Worm (Caenorhabditis elegans) whole organism, L2 larva: ENCODE data around the gene Y73C8C.8.

ENCODE experiments used
- F13H6.1 ChIP-seq: sonication (generic microtip); optimal IDR thresholded peaks from 2 replicates; lab custom pipeline; 2016; ENCODE audit warnings: missing genetic modification characterization, missing compliant biosample characterization
- R02D3.7 ChIP-seq: fragments of 150-350 bp; optimal IDR thresholded peaks from 2 replicates; lab custom pipeline; 2014; ENCODE audit warnings: missing biosample characterization, missing genetic modification characterization
- ZK546.5 ChIP-seq: sonication (generic microtip); optimal IDR thresholded peaks from 2 replicates; lab custom pipeline; 2017; ENCODE audit warnings: missing biosample characterization, missing genetic modification characterization
- alr-1 ChIP-seq: fragments of 150-350 bp; optimal IDR thresholded peaks from 2 replicates; lab custom pipeline; 2014; ENCODE audit warnings: missing biosample characterization, missing genetic modification characterization
- ama-1 ChIP-seq: fragments of 150-350 bp; optimal IDR thresholded peaks from 2 replicates; lab custom pipeline; 2018; ENCODE audit warnings: inconsistent platforms
- blmp-1 ChIP-seq: sonication (generic microtip); optimal IDR thresholded peaks from 2 replicates; lab custom pipeline; 2017; ENCODE audit warnings: missing genetic modification characterization, mild to moderate bottlenecking, missing compliant biosample characterization, antibody characterized with exemption, moderate library complexity; ENCODE audit not compliant: insufficient read depth
- ceh-16 ChIP-seq: fragments of 150-350 bp; optimal IDR thresholded peaks from 2 replicates; lab custom pipeline; 2014; ENCODE audit warnings: missing biosample characterization, missing genetic modification characterization
- ceh-82 ChIP-seq: fragments of 150-350 bp; optimal IDR thresholded peaks from 2 replicates; lab custom pipeline; 2014; ENCODE audit warnings: missing biosample characterization, missing genetic modification characterization
- crh-2 ChIP-seq: sonication (generic microtip); optimal IDR thresholded peaks from 2 replicates; lab custom pipeline; 2017; ENCODE audit warnings: missing biosample characterization, missing genetic modification characterization
- dmd-4 ChIP-seq: sonication (generic microtip); optimal IDR thresholded peaks from 2 replicates; lab custom pipeline; 2017; ENCODE audit warnings: missing biosample characterization, missing genetic modification characterization
- elt-1 ChIP-seq: fragments of 150-350 bp; optimal IDR thresholded peaks from 2 replicates; lab custom pipeline; 2014; ENCODE audit warnings: missing biosample characterization, missing genetic modification characterization
- elt-3 ChIP-seq: sonication (generic microtip); optimal IDR thresholded peaks from 2 replicates; lab custom pipeline; 2017; ENCODE audit warnings: missing biosample characterization, missing genetic modification characterization
- fos-1 ChIP-seq: fragments of 150-350 bp; optimal IDR thresholded peaks from 2 replicates; lab custom pipeline; 2014; ENCODE audit warnings: missing biosample characterization, missing genetic modification characterization
- lin-13 ChIP-seq: fragments of 150-350 bp; optimal IDR thresholded peaks from 2 replicates; lab custom pipeline; 2014; ENCODE audit warnings: missing biosample characterization, missing genetic modification reagents, missing genetic modification characterization
- lin-39 ChIP-seq: fragments of 150-350 bp; optimal IDR thresholded peaks from 2 replicates; lab custom pipeline; 2014; ENCODE audit warnings: missing biosample characterization, missing genetic modification reagents, missing genetic modification characterization
- lsy-2 ChIP-seq, 2 experiments: fragments of 150-350 bp in 1 of 2; sonication (generic microtip) in 1 of 2; optimal IDR thresholded peaks; 2 replicates each; lab custom pipeline; 2014 to 2017; ENCODE audit warnings: missing biosample characterization in 2 of 2, missing genetic modification characterization in 2 of 2
- mbf-1 ChIP-seq: sonication (generic microtip); optimal IDR thresholded peaks from 2 replicates; lab custom pipeline; 2017; ENCODE audit warnings: missing biosample characterization, missing genetic modification characterization
- mdl-1 ChIP-seq, 2 experiments: fragments of 150-350 bp in 1 of 2; sonication (generic microtip) in 1 of 2; optimal IDR thresholded peaks; 2 replicates each; lab custom pipeline; 2017; ENCODE audit warnings: missing biosample characterization in 2 of 2, missing genetic modification characterization in 2 of 2
- nhr-10 ChIP-seq: sonication (generic microtip); optimal IDR thresholded peaks from 2 replicates; lab custom pipeline; 2017; ENCODE audit warnings: missing biosample characterization, missing genetic modification characterization
- nhr-11 ChIP-seq: fragments of 150-350 bp; optimal IDR thresholded peaks from 2 replicates; lab custom pipeline; 2014; ENCODE audit warnings: missing biosample characterization, missing genetic modification characterization
- nhr-129 ChIP-seq: fragments of 150-350 bp; optimal IDR thresholded peaks from 2 replicates; lab custom pipeline; 2014; ENCODE audit warnings: missing biosample characterization, missing genetic modification characterization
- nhr-21 ChIP-seq: fragments of 150-350 bp; optimal IDR thresholded peaks from 2 replicates; lab custom pipeline; 2014; ENCODE audit warnings: missing biosample characterization, missing genetic modification characterization
- nhr-23 ChIP-seq: fragments of 150-350 bp; optimal IDR thresholded peaks from 2 replicates; lab custom pipeline; 2014; ENCODE audit warnings: missing biosample characterization, missing genetic modification reagents, missing genetic modification characterization
- nhr-237 ChIP-seq: fragments of 150-350 bp; optimal IDR thresholded peaks from 2 replicates; lab custom pipeline; 2014; ENCODE audit warnings: missing biosample characterization, missing genetic modification characterization
- nhr-6 ChIP-seq: fragments of 150-350 bp; optimal IDR thresholded peaks from 2 replicates; lab custom pipeline; 2014; ENCODE audit warnings: missing biosample characterization, missing genetic modification characterization
- nhr-77 ChIP-seq: fragments of 150-350 bp; optimal IDR thresholded peaks from 2 replicates; lab custom pipeline; 2014; ENCODE audit warnings: missing biosample characterization, missing genetic modification characterization
- peb-1 ChIP-seq: fragments of 150-350 bp; optimal IDR thresholded peaks from 2 replicates; lab custom pipeline; 2014; ENCODE audit warnings: missing biosample characterization, missing genetic modification characterization
- sem-4 ChIP-seq: fragments of 150-350 bp; optimal IDR thresholded peaks from 2 replicates; lab custom pipeline; 2014; ENCODE audit warnings: missing biosample characterization, missing genetic modification reagents, missing genetic modification characterization
- skn-1 ChIP-seq: sonication (generic microtip); optimal IDR thresholded peaks from 2 replicates; lab custom pipeline; 2017; ENCODE audit warnings: missing biosample characterization, missing genetic modification characterization
- sma-3 ChIP-seq: sonication (generic microtip); optimal IDR thresholded peaks from 2 replicates; lab custom pipeline; 2016; ENCODE audit warnings: missing genetic modification reagents, missing genetic modification characterization, missing compliant biosample characterization
- sma-9 ChIP-seq, 2 experiments: fragments of 150-350 bp in 1 of 2; sonication (generic microtip) in 1 of 2; optimal IDR thresholded peaks; 2 replicates each; lab custom pipeline; 2014 to 2016; ENCODE audit warnings: missing genetic modification characterization in 2 of 2, mild to moderate bottlenecking in 1 of 2, missing biosample characterization in 1 of 2, missing compliant biosample characterization in 1 of 2, missing genetic modification reagents in 1 of 2, moderate library complexity in 1 of 2
- unc-39 ChIP-seq: fragments of 150-350 bp; optimal IDR thresholded peaks from 2 replicates; lab custom pipeline; 2014; ENCODE audit warnings: missing biosample characterization, missing genetic modification characterization
- unc-55 ChIP-seq: fragments of 150-350 bp; sonication (generic microtip); optimal IDR thresholded peaks from 3 replicates; lab custom pipeline; 2014; ENCODE audit warnings: missing biosample characterization, missing genetic modification reagents, missing genetic modification characterization
- unc-62 ChIP-seq: fragments of 150-350 bp; optimal IDR thresholded peaks from 2 replicates; lab custom pipeline; 2014; ENCODE audit warnings: missing biosample characterization, missing genetic modification reagents, missing genetic modification characterization
- zag-1 ChIP-seq: fragments of 150-350 bp; optimal IDR thresholded peaks from 2 replicates; lab custom pipeline; 2014; ENCODE audit warnings: missing biosample characterization, missing genetic modification characterization
- ztf-1 ChIP-seq: fragments of 200-800 bp; sonication (Bioruptor generic); conservative IDR thresholded peaks from 2 replicates; pipeline ENCODE4 v1.3.6; 2022; ENCODE audit warnings: missing genetic modification characterization, missing compliant biosample characterization
- ztf-11 ChIP-seq: sonication (generic microtip); optimal IDR thresholded peaks from 2 replicates; lab custom pipeline; 2017; ENCODE audit warnings: missing biosample characterization, missing genetic modification characterization
- ztf-4 ChIP-seq: fragments of 150-350 bp; optimal IDR thresholded peaks from 2 replicates; lab custom pipeline; 2014; ENCODE audit warnings: missing biosample characterization, missing genetic modification characterization

Y73C8C.8 gene

DNA sequence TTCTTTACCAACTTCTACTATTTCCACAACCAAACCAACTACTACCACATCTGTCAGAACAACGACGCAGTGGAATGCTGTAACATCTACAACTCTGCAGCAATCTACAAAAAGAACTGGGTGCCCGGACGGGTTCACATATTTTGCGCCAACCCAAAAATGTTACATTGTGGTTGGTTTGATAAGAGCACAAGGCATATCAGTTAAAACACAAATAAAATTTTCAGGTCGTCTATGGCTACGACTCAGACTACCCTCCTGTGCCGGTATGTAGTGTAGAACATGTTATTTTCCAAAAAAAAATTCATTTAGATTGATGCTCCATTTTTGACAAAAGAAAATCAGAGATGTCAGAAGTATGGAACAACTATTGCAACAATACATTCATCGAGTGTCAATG lies 5.5 kb upstream of the Y73C8C.8 start:
- TF ChIP-seq sma-9 (GFP tag; optimal IDR thresholded peaks at IDR 0.05; lab: Kevin White, UChicago) (no peak), sma-9 (tag; optimal IDR thresholded peaks at IDR 0.05; lab: Kevin White, UChicago) (no peak), ceh-82 (tag; lab: Kevin White, UChicago) (no peak), ceh-16 (no peak), peb-1 (tag; lab: Kevin White, UChicago) (no peak), unc-39 (tag; lab: Kevin White, UChicago) (no peak), ztf-4 (tag; lab: Kevin White, UChicago) (no peak), nhr-10 (tag; lab: Kevin White, UChicago) (no peak), lin-39 (tag; lab: Kevin White, UChicago) (no peak), skn-1 (tag; lab: Kevin White, UChicago) (no peak), R02D3.7 (no peak), nhr-237 (tag; lab: Kevin White, UChicago) (no peak), nhr-21 (no peak), lsy-2 (tag; optimal IDR thresholded peaks at IDR 0.05; lab: Kevin White, UChicago) (no peak)

ce11 chrV:3118167-3118566 lies 4.5 kb upstream of the Y73C8C.8 start, which contains the start of gene clec-210:
Gene clec-210, plus strand, starts transcription at chrV:3118377.
- TF ChIP-seq elt-1 (tag; lab: Kevin White, UChicago), result no peak
- TF ChIP-seq unc-62, result no peak
- TF ChIP-seq zag-1 (tag; lab: Kevin White, UChicago), result no peak
- no peak for TF ChIP-seq nhr-10 (tag; lab: Kevin White, UChicago)
- no peak for TF ChIP-seq ztf-11
- peak; percentile 28 for TF ChIP-seq fos-1 (tag; lab: Kevin White, UChicago)
- TF ChIP-seq, all 48 proteins: peak for 1

DNA sequence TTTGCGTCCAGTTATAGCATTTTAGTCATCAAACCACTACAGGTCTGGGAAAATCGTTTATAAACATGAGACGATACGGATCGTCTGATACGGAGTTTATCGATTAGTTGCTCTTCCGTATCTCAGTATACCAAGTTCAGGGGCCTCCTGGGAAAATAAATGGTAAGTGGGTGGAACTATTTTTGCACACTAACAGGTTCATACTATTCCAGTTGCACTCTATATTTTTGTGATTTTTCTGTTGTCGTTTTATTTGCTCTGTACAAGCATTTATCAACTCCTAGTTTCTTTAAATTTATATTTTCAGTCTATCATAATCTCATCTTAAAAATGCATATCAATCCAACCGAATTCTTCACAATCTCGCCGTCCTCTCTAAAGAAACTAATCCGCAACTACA lies 1.3 kb upstream of the Y73C8C.8 start, which contains the start of gene Y73C8C.3:
Y73C8C.3 (plus strand) TSS at position 301 of the 400 bp plus-strand sequence.
- TF ChIP-seq lin-39 (tag; lab: Kevin White, UChicago) (no peak), crh-2 (tag; lab: Kevin White, UChicago) (no peak), dmd-4 (tag; lab: Kevin White, UChicago) (no peak), elt-3 (tag; lab: Kevin White, UChicago) (no peak), ama-1 (no peak), ZK546.5 (tag; lab: Kevin White, UChicago) (no peak), nhr-237 (tag; lab: Kevin White, UChicago) (no peak), ztf-1 (GFP tag; lab: Robert Waterston, UW) (no peak), nhr-21 (no peak), sem-4 (no peak), elt-1 (tag; lab: Kevin White, UChicago) (no peak)

DNA sequence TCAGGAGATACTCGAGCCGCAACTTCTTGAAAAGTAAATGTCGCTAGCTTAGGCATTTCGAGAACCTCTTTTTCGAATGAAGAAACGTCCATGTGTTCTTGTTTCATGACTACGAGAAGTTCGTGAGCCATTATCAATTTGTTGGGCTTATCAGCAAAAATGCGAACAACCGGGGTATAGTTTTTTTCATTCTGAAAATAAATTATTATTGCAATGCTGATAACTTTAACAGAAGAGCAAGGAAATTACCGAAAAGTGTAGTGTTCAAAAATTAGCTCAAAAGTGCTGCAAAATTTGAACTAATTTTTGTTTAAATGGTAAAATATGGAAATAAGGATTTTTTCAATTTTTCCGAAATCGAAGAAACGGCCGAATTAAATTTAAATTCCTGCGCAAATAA lies 1.5 kb downstream of the Y73C8C.8 start:
- TF ChIP-seq fos-1 (tag; lab: Kevin White, UChicago), result peak; percentile 22
- no peak for TF ChIP-seq mdl-1 (tag; optimal IDR thresholded peaks at IDR 0.05; lab: Kevin White, UChicago)

DNA sequence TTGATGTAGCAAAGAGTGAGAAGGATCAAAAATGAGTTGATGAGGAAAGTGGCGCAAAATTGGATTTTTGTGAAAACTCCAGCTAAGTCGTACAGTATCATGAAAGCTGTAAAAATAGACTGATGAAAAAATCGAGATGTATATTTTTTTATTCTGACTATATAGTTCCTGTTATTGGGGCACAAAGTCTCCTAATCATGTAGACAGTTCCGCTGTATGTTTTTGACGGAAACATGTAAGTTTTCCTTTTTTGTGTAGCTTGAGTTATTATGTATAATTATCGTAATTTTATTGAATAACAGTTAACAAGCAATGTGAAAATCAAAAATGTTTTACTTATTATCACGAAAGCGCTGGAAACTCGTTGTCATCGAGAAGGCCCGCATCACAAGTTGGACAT lies 6.2 kb downstream of the Y73C8C.8 start, which contains the start of gene str-68:
str-68 (minus strand) TSS at position 101 of the 400 bp plus-strand sequence.
- TF ChIP-seq crh-2 (tag; lab: Kevin White, UChicago) (no peak), nhr-237 (tag; lab: Kevin White, UChicago) (no peak), elt-1 (tag; lab: Kevin White, UChicago) (no peak), nhr-23 (tag; lab: Kevin White, UChicago) (no peak), skn-1 (tag; lab: Kevin White, UChicago) (no peak), zag-1 (tag; lab: Kevin White, UChicago) (no peak), unc-55 (GFP tag; lab: Kevin White, UChicago) (no peak), nhr-10 (tag; lab: Kevin White, UChicago) (no peak), ama-1 (no peak), ztf-4 (tag; lab: Kevin White, UChicago) (no peak), nhr-77 (tag; lab: Kevin White, UChicago) (no peak), nhr-129 (tag; lab: Kevin White, UChicago) (no peak), alr-1 (no peak), mdl-1 (tag; optimal IDR thresholded peaks at IDR 0.05; lab: Kevin White, UChicago) (no peak), nhr-21 (no peak)

DNA sequence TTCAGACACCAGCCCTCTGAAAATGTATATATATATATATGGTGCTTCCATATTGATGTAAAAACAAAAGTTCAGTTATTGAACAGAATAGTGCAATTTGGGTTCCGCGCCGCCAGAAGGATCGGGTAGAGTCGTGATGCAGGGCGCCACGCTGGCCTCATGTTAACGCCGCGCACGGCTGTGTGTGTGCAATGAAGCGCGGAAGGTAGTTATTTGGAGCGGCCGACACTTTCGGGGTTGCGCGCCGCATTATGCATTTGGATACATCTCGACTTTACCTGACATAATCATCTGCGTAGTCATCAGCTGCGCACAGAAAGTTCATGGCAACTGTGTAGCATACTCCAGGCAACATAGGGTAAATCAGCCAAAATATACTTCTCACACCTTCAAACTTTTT lies 6.9 kb downstream of the Y73C8C.8 start:
- TF ChIP-seq zag-1 (tag; lab: Kevin White, UChicago) (no peak), mbf-1 (tag; lab: Kevin White, UChicago) (no peak), unc-62 (no peak), F13H6.1 (tag; lab: Kevin White, UChicago) (no peak), crh-2 (tag; lab: Kevin White, UChicago) (no peak), nhr-6 (tag; lab: Kevin White, UChicago) (no peak), nhr-11 (no peak), ztf-1 (GFP tag; lab: Robert Waterston, UW) (no peak), mdl-1 (tag; optimal IDR thresholded peaks at IDR 0.05; lab: Kevin White, UChicago) (no peak), nhr-21 (no peak), sem-4 (no peak), sma-3 (no peak), ceh-82 (tag; lab: Kevin White, UChicago) (no peak), nhr-10 (tag; lab: Kevin White, UChicago) (no peak), nhr-23 (tag; lab: Kevin White, UChicago) (no peak), ztf-4 (tag; lab: Kevin White, UChicago) (no peak), ztf-11 (no peak), lin-13 (GFP tag; lab: Kevin White, UChicago) (no peak), blmp-1 (tag; lab: Kevin White, UChicago) (no peak), alr-1 (no peak)
